Worm (Caenorhabditis elegans) whole organism, dauer: Measurements from ENCODE around the gene srg-29.

Experiments
- unc-62 ChIP-seq: sonication (generic microtip); optimal IDR thresholded peaks from 2 replicates; lab custom pipeline; 2017; ENCODE audit warnings: missing biosample characterization, missing genetic modification reagents, missing genetic modification characterization

The srg-29 gene

DNA sequence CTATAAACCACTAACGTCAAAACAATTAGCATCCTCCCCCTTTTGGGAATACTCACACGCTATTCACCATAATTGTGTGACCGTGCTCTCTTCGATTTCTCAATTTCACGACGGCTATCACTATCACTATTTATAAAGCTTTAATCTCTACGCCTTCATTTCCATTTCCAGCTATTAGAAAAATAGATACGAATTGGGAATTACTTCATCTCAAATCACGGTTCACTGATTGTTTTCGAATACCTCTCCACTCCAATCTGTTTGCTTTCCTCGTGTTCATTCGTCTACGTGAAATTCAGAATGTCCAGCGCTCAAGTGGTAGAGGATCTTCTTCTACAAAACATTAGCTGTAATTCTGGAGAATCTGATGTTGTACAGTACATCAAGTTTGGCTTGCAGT, at the start of gene srg-29:
TSS of gene srg-29 (plus strand) at position 301 of the 400 bp plus-strand sequence.
- no peak for TF ChIP-seq unc-62 (GFP tag; lab: Kevin White, UChicago)

DNA sequence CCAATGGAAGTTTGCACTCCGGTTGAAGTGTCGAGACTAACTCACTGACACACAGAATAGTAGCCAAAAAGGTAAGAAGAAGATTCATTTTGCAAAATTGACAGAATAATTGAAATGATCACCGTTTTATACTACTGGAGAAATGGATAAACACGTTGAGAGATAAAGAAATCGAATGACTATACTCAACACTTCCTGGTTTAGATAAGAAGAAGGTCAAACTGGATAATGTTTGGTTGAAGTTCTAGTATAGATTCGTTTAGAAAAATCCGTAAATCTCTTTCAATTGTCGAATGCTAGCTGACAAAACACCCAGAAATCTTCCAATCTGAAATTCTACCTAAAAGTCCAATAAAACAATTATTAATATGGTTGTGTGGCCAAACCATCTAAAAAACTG, 49.7 kb upstream of the srg-29 start, which contains the start of gene Y49G5A.1:
TSS of gene Y49G5A.1 (minus strand) at position 101 of the 400 bp plus-strand sequence.
- no peak for TF ChIP-seq unc-62 (GFP tag; lab: Kevin White, UChicago)

DNA sequence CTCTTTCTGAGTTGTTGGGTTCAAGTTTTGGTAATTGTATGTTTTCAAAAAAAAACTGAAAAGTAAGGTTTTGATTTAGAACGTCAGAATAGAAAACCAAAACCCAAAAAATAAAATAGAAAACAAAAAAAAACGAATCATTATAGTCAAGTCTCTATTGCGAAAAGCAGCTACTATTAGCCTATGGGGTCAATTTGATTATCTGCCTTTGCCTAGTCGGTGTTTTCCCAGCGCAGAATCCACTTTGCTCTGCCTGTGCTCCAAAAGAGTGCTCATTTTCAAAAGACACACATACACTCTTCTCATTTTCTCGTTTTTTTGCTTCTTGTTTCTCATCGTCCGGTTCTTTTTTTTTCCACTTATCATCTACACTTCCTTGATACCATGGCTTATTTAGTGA, 48.3 kb upstream of the srg-29 start:
- TF ChIP-seq unc-62 (GFP tag; lab: Kevin White, UChicago), result no peak

DNA sequence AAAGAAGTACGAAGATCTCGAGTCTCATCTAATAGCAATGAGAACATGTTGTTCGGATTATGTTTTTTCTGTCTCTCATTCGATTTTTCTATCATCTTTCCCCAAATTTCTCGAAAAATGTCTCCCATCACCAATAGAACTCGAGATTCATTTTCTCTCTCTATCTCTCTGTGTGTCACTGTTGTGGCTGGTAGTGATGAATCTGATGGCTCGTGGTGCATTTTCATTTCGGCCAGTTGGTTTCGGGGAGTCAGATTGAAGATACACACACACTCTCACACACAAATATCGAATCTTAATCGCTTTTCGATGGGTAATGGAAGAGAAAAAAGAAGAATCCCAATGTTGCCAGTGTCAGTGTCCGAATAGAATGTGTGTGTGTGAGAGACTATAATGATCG, 41.0 kb upstream of the srg-29 start:
- no peak for TF ChIP-seq unc-62 (GFP tag; lab: Kevin White, UChicago)

DNA sequence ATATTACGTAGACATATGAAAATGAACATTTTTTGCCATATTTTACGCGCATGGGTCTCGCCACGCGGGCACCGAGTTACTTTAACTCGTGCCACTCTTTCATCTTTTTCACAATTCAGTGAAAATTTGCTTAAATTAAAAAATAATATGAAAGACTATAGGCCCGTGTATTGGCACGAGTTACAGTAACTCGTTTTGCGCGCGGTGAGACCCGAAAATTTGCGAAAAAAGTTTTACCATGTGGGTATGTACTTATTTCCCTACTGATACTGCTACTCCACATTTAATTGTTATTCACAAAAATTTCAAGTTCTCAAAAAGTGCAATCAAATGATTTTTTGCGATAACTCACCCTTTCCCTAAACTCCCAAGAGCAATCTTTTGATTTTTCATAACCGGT, 39.2 kb upstream of the srg-29 start:
- TF ChIP-seq unc-62 (GFP tag; lab: Kevin White, UChicago), result no peak

DNA sequence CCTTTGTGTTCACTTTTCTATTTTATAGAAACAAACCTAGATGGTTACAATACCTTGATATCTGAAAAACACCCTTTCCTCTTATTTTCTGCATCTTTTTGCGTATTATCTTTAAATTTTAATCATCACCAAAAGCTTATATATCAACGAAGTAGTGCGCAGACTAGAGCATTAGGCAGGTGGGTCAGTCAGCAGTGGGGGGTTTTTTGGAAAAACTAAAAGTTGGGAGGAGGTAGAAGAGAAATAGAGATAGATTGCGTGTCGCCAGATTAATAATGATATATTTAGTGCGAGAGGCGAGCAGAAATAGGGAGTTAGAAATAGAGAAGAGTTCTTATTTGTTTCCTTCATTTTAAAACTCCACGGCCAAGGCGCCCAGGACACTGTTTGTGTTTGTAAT, 35.8 kb upstream of the srg-29 start:
- TF ChIP-seq unc-62 (GFP tag; lab: Kevin White, UChicago), result no peak

DNA sequence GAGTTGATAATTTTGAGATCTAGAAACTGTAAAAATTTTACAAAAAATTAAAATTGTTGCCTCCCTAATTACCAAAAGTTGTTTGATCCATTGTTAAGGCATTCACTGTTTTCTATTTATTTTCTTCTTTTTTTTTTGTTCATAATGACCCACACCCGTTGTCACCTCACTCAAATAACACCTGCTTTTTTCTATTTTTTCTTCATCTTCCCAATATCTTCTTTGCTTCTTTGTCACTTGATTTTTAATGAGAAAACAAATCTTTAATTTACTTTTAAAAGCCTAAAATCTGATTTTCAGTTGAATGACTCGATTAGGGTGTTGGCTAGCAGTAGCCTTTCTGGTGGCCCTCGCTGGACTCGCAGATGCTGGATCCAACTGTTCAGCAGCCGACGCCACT, 33.6 kb upstream of the srg-29 start, which contains the start of gene ncx-2:
TSS of gene ncx-2 (plus strand) at position 301 of the 400 bp plus-strand sequence.
- TF ChIP-seq unc-62 (GFP tag; lab: Kevin White, UChicago), result no peak

DNA sequence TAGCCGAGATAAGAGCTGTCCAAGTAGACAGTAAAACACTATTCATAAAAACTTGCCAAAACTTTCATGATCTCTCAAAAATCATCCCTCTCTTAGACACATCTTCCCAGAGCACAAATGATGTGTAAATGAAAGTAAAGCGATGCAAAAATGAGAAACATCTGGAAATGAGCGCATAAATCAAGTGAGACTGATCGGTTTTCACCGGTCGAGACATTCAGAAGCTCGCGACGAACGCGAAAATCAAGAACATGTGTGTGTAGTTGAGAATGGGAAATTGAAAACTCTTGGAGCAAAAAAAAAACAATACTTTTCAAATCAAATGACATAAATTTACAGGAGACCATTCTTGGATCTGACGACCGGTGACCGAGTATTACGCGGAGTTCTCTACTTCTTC, 32.6 kb upstream of the srg-29 start:
- TF ChIP-seq unc-62 (GFP tag; lab: Kevin White, UChicago), result no peak

DNA sequence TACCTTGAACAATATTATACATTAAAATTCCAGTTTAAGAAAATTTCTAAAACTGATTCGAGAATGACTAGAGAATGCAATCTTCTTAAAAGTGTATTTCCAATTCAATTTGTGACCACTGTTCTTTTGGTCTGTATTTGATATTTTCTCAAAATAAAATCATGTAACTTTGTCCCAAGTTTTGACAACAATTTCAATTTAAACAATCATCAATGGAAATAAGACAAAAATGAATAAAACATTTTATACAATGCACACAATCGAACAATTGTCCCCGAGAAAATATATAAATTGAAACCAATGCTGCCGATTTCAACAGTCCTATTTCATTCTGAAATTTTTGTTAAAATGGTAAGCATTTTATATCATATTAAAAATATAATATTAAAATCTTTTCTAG, 25.3 kb upstream of the srg-29 start, which contains the start of gene C10G8.4:
TSS of gene C10G8.4 (plus strand) at position 301 of the 400 bp plus-strand sequence.
- no peak for TF ChIP-seq unc-62 (GFP tag; lab: Kevin White, UChicago)

DNA sequence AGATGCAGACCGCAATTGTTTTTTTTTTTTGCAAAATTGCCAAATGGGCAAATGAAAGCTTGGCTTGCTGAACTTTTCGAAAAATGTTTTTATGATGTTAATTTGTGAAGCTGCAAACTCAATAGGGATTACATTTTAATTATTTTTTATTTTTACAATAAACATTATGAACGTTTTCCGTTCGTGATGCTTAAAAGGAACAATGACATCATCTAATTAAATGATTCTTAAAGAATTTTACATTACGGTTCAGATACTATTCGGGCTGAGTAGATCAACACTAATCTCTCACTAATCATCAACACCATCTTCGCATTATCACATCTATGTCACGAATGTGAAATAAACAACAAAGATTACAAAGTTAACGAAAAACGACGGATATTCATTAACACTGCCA, 24.5 kb upstream of the srg-29 start, which contains the start of gene C10G8.3:
TSS of gene C10G8.3 (plus strand) at position 301 of the 400 bp plus-strand sequence.
- TF ChIP-seq unc-62 (GFP tag; lab: Kevin White, UChicago), result no peak

DNA sequence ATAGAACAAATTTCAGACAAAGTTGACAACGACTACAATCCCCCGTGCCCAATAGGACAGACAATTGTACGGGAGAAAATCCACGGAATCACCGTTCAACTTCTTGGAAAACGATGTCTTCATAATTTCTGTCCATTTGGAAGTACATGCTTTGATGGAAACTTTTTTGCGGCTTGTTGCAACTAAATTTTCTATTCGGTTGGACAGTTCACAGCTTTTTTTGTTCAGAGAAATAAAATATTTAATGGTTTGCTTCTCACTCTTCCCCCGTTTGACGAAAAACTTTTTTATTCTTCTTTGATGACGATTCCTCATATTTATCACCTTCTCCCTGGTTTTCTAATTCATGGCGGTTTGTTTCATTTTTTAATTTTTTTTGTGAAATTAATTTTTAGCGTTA, 22.9 kb upstream of the srg-29 start, which contains the start of gene C10G8.2:
TSS of gene C10G8.2 (plus strand) at position 301 of the 400 bp plus-strand sequence.
- no peak for TF ChIP-seq unc-62 (GFP tag; lab: Kevin White, UChicago)

DNA sequence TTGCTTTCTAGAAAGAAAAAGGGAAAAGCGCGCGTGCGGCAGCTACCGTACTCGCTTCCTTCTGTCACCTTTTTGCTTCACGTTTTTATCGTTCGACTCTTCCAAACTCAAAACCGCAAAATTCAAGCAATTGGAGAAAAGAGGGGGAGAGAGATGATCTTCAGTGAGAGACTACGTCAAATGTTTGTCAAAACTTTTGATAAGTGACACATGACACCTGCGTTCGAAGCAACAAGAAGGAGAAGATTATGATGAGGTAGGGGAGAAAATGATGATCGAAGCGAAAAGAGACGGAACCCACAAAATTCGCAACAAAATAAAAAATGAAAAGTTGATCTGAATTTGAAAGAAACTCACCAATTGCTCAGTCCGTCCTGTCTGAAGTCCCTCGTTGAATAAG, 18.6 kb upstream of the srg-29 start:
- TF ChIP-seq unc-62 (GFP tag; lab: Kevin White, UChicago), result no peak

DNA sequence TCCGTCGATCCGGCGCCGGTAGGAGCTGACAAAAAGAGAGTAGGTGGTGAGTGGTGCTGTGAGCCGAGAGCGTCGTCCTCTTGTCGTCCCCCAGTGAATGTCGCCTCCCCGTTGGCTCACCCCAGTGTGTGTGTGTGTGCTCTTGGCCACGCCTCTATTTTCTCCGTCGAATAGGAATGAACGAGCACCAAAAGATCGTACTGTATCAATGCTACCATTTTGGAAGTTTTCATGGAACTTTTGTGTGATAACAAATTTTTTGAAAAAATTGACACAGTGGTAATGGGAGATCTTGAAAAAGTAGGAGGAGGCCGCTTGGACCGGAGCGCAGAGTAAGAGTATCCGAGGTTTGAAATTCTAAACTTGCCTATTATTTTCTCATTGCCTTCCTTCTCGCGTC, 17.5 kb upstream of the srg-29 start, which contains the start of gene ceh-34:
TSS of gene ceh-34 (minus strand) at position 101 of the 400 bp plus-strand sequence.
- TF ChIP-seq unc-62 (GFP tag; lab: Kevin White, UChicago), result no peak

DNA sequence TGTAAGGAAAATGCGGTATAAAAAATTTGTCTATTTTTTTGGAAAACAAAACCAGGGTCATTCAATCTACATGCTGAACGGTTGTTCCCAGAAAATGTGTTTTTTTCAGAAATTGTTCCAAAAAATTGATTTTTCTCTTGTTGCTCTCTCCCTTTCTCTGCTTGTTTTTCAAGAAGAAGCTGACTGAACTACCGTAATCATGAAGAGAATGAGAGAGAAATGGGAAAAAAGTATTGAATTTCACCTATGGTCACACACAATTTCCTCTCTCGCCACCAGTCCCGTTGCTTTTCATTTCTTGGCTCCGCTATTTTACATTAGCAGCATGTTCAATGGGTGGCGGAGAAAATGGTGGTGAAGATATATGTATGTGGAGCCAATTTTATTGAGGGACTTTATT, 14.2 kb upstream of the srg-29 start:
- TF ChIP-seq unc-62 (GFP tag; lab: Kevin White, UChicago), result no peak

DNA sequence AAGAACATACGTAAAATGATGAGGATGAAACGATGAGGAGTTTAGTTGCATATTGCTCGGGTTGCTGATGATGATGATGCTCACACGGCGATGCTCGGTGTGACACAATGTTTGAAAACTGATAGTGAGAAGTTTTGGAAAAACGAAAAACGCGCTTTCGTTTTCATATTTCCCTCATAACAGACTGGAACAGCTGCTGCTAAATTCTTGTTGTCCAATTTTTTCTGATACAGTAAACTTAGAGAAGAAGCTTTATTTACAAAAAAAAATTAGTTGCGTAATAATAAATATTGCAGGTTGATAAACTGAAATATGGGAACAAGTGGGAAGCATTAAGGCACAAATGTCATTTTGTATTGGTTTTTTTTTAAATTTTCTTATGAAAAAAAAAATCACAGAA, 12.4 kb upstream of the srg-29 start, which contains the start of gene ceh-33:
TSS of gene ceh-33 (minus strand) at position 101 of the 400 bp plus-strand sequence.
- TF ChIP-seq unc-62 (GFP tag; lab: Kevin White, UChicago), result no peak

DNA sequence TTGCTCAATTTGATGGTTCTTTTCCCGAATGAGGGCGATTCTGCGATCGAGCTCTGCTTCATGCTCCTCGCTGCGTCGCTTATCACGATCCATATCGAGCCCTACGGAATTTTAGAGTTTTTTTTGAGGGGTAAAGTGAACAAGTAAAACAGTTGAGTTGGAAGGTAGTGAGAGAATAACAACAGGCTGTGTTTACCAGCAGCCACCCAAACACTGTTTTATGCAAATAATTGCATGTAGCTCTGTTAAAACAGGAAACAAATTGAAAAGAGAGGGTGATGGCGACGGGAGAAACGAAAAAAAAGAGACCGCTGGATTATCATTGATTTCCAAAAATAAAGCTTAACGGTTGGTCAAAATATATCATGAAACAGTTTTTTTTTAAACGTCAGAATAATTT, 8.7 kb upstream of the srg-29 start, which contains the start of gene C10G8.8:
TSS of gene C10G8.8 (minus strand) at position 101 of the 400 bp plus-strand sequence.
- TF ChIP-seq unc-62 (GFP tag; lab: Kevin White, UChicago), result no peak

DNA sequence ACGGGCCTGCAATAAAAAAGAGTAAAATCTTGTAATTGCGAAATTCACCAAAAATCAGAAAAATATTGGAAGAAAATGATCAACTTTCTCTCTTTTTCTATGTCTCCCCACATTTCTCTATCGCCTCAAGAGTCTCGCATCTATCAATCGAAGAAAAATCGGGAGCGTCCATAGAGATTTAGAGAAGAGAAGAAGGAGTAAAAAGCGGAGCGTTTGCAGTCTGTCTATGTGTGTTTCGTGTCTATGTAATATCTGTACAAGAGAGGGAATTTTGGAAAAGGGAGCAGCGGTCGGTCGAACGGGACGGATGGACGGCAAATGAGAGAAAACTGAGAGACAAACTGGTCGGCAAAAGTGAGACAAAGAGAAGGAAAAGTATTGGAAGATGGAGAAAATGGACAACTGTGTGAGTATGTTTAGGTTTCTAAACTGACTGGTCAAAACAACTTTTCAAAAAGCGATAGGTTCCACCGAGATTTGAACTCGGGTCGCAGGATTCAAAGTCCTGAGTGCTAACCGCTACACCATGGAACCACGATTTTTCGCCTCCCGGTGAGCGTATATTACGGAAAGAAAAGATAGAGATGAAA, 7.2 kb upstream of the srg-29 start:
- TF ChIP-seq unc-62 (GFP tag; lab: Kevin White, UChicago), result no peak
